Fruit fly (Drosophila melanogaster): Measurements from ENCODE around the gene CG10031.

DNA sequence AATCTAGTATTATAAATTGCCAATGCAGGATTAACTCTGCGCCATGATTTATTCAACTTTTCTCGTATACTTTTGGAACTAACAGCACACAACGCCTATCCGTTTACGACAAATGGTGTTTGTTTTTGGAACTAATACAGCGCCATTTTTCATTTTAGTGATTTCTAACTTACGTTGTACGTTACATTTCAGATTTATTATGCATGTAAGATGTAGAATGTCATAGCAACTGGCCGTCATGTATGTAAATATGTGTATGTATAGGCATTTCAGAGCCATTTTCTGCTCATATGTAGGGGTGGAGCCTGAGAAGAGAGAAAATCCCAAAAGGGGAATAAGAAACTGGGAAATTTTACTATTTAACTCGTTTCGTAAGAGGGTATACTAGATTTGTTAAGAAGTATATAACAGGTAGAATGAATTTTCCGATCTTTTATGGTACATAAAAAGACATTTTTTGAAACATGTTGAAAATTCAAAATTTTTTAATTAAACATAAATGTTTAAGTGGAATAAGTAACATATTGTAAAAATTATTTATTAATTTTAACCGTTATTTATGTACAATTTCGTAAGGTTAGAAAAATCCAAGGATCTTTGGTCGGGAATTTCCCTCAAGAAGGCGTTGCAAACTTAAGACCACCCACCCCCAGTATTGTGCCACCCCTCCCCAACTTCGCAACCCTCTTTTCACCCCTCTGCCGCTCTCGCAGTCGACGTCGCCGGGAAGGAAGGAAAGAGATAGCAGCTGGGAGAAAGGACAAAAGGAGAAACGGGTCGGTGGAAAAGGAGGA lies 41.3 kb downstream of the CG10031 start:
- no peak for TF ChIP-seq usp (GFP tag; optimal IDR thresholded peaks at IDR 0.05)
- TF ChIP-seq psq (optimal IDR thresholded peaks at IDR 0.05) = no peak
- TF ChIP-seq EcR (GFP tag; optimal IDR thresholded peaks at IDR 0.05) = no peak
- no peak for TF ChIP-seq Dll (optimal IDR thresholded peaks at IDR 0.05)
- no peak for TF ChIP-seq CG8478 (optimal IDR thresholded peaks at IDR 0.05)
